Worm (Caenorhabditis elegans): ENCODE measurements around the gene C54G10.1.

ce11 chrV:14648825-14649224 is 7.9 kb downstream of the C54G10.1 start:
- TF ChIP-seq fkh-10 (GFP tag; optimal IDR thresholded peaks at IDR 0.05) (no peak), pqm-1 (tag; optimal IDR thresholded peaks at IDR 0.05) (no peak), nhr-11 (tag; optimal IDR thresholded peaks at IDR 0.05) (no peak), unc-86 (tag; optimal IDR thresholded peaks at IDR 0.05) (no peak), ceh-9 (tag; optimal IDR thresholded peaks at IDR 0.05) (no peak), ceh-31 (tag; optimal IDR thresholded peaks at IDR 0.05) (peak; percentile 9), hlh-30 (tag; optimal IDR thresholded peaks at IDR 0.05; ENCODE audit: insufficient read depth) (no peak), ets-4 (tag; optimal IDR thresholded peaks at IDR 0.05) (no peak), npax-4 (tag; optimal IDR thresholded peaks at IDR 0.05) (no peak), pat-9 (tag; optimal IDR thresholded peaks at IDR 0.05) (no peak), ttx-3 (tag; optimal IDR thresholded peaks at IDR 0.05) (no peak)
